Worm (Caenorhabditis elegans): ENCODE results near the gene znf-207.
"Not testable (repeated sequence)": the region's sequence is repeated elsewhere in the genome, so short reads cannot be mapped to it uniquely, and the experiment has no call there.

Gene znf-207

ce11 chrIV:11310624-11311023, at the start of gene znf-207 (continued):
- TF ChIP-seq ceh-2 (tag; optimal IDR thresholded peaks at IDR 0.05) (peak; percentile 69), lim-6 (tag; optimal IDR thresholded peaks at IDR 0.05) (peak; percentile 55), ama-1 (optimal IDR thresholded peaks at IDR 0.05) (no peak), fax-1 (tag; optimal IDR thresholded peaks at IDR 0.05) (peak; percentile 54), ceh-18 (tag; optimal IDR thresholded peaks at IDR 0.05) (peak; percentile 27), F13H6.1 (tag; optimal IDR thresholded peaks at IDR 0.05) (peak; percentile 45), gmeb-2 (tag; optimal IDR thresholded peaks at IDR 0.05) (peak; percentile 19), nhr-232 (tag; optimal IDR thresholded peaks at IDR 0.05) (peak; percentile 45), ref-2 (tag; optimal IDR thresholded peaks at IDR 0.05) (peak; percentile 60)

ce11 chrIV:11261535-11261934, 49.2 kb upstream of the znf-207 start, which contains the start of gene F54D1.1:
Gene F54D1.1, plus strand, starts transcription at chrIV:11261835.
- no peak for TF ChIP-seq ahr-1 (tag; optimal IDR thresholded peaks at IDR 0.05)
- no peak for TF ChIP-seq ref-2 (tag; optimal IDR thresholded peaks at IDR 0.05)
- no peak for TF ChIP-seq pax-1 (tag; optimal IDR thresholded peaks at IDR 0.05)
- no peak for TF ChIP-seq pqm-1 (tag; optimal IDR thresholded peaks at IDR 0.05)

ce11 chrIV:11263101-11263500, 47.7 kb upstream of the znf-207 start, which contains the start of gene col-126:
Gene col-126, plus strand, starts transcription at chrIV:11263401.
- TF ChIP-seq fax-1, npax-4, fkh-6 (tag; optimal IDR thresholded peaks at IDR 0.05): not testable (repeated sequence)

ce11 chrIV:11266090-11266489, 44.7 kb upstream of the znf-207 start, which contains the start of gene col-127:
Gene col-127, minus strand, starts transcription at chrIV:11266190.
- no peak for TF ChIP-seq tbx-2 (tag; optimal IDR thresholded peaks at IDR 0.05)
- TF ChIP-seq ceh-48 (tag; optimal IDR thresholded peaks at IDR 0.05) = no peak
- TF ChIP-seq elt-2 (tag; optimal IDR thresholded peaks at IDR 0.05) = no peak
- no peak for TF ChIP-seq fkh-6 (tag; optimal IDR thresholded peaks at IDR 0.05)
- TF ChIP-seq ahr-1 (tag; optimal IDR thresholded peaks at IDR 0.05) = no peak
- TF ChIP-seq hlh-8 (tag; optimal IDR thresholded peaks at IDR 0.05) = no peak
- TF ChIP-seq hlh-13 (GFP tag; optimal IDR thresholded peaks at IDR 0.05) = no peak
- TF ChIP-seq eyg-1 (tag; optimal IDR thresholded peaks at IDR 0.05) = no peak
- TF ChIP-seq ref-2 (tag; optimal IDR thresholded peaks at IDR 0.05) = no peak
- TF ChIP-seq fax-1 (tag; optimal IDR thresholded peaks at IDR 0.05) = no peak

ce11 chrIV:11269483-11269882, 41.3 kb upstream of the znf-207 start:
- TF ChIP-seq unc-55 (GFP tag; optimal IDR thresholded peaks at IDR 0.05) = no peak
- no peak for TF ChIP-seq hlh-13 (GFP tag; optimal IDR thresholded peaks at IDR 0.05)
- no peak for TF ChIP-seq lin-11 (tag; optimal IDR thresholded peaks at IDR 0.05)
- TF ChIP-seq elt-4 (tag; optimal IDR thresholded peaks at IDR 0.05) = no peak
- TF ChIP-seq ceh-18 (tag; optimal IDR thresholded peaks at IDR 0.05) = no peak
- TF ChIP-seq ceh-30 (tag; optimal IDR thresholded peaks at IDR 0.05) = no peak
- TF ChIP-seq ceh-6 (GFP tag; optimal IDR thresholded peaks at IDR 0.05) = no peak
- TF ChIP-seq ceh-48 (tag; optimal IDR thresholded peaks at IDR 0.05) = no peak
- TF ChIP-seq pat-9 (tag; optimal IDR thresholded peaks at IDR 0.05) = no peak
- TF ChIP-seq hlh-6 (tag; optimal IDR thresholded peaks at IDR 0.05) = no peak
- no peak for TF ChIP-seq unc-3 (GFP tag; conservative IDR thresholded peaks at IDR 0.05)
- TF ChIP-seq unc-3 (tag; optimal IDR thresholded peaks at IDR 0.05) = no peak
- TF ChIP-seq ref-2 (tag; optimal IDR thresholded peaks at IDR 0.05) = no peak
- no peak for TF ChIP-seq fax-1 (tag; optimal IDR thresholded peaks at IDR 0.05)

ce11 chrIV:11271262-11271661, 39.5 kb upstream of the znf-207 start, which contains the start of gene nhr-7:
Gene nhr-7, minus strand, starts transcription at chrIV:11271362.
- TF ChIP-seq K02D7.2 (tag; optimal IDR thresholded peaks at IDR 0.05) (no peak), ceh-34 (tag; optimal IDR thresholded peaks at IDR 0.05) (no peak), hlh-8 (tag; optimal IDR thresholded peaks at IDR 0.05) (no peak), syd-9 (tag; optimal IDR thresholded peaks at IDR 0.05) (no peak), ceh-45 (GFP tag; IDR thresholded peaks at IDR 0.05) (no peak), odd-2 (tag; optimal IDR thresholded peaks at IDR 0.05) (no peak)
